Fruit fly (Drosophila melanogaster): Measurements from ENCODE around the gene PolrMT.
A peak's percentile ranks its signal among the peaks of the same experiment; 100 is the strongest.

Gene PolrMT

dm6 chr2L:1128932-1129887, 21.0 kb upstream of the PolrMT start, which contains the start of the genes Pino and TBC1D23 (continued):
- no peak for TF ChIP-seq mld (GFP tag; IDR thresholded peaks at IDR 0.05; ENCODE audit: partially characterized antibody)
- TF ChIP-seq mirr (GFP tag; optimal IDR thresholded peaks at IDR 0.05) = no peak
- TF ChIP-seq hkb (optimal IDR thresholded peaks at IDR 0.05) = no peak
- peak; percentile 59 for TF ChIP-seq hkb (GFP tag; IDR thresholded peaks at IDR 0.05)
- no peak for TF ChIP-seq da (GFP tag; optimal IDR thresholded peaks at IDR 0.05)
- peak; percentile 33 for TF ChIP-seq stwl (tag; optimal IDR thresholded peaks at IDR 0.05)
- 0 out of 3 replicates have a peak, but pooled peaks have one; percentile 11 for TF ChIP-seq CG7963 (GFP tag; IDR thresholded peaks at IDR 0.05; ENCODE audit: partially characterized antibody)
- peak; percentile 26 to 41 for TF ChIP-seq Pdp1 (GFP tag; optimal IDR thresholded peaks at IDR 0.05)
- peak; percentile 84 for TF ChIP-seq Dbx (GFP tag; IDR thresholded peaks at IDR 0.05)
- no peak for TF ChIP-seq aop (GFP tag; IDR thresholded peaks at IDR 0.05)
- peak; percentile 47 for TF ChIP-seq CG17385 (GFP tag; optimal IDR thresholded peaks at IDR 0.05)
- TF ChIP-seq lilli (GFP tag; optimal IDR thresholded peaks at IDR 0.05) = peak; percentile 78
- TF ChIP-seq CG8924 (tag; optimal IDR thresholded peaks at IDR 0.05) = peak; percentile 80
- no peak for TF ChIP-seq eve (GFP tag; optimal IDR thresholded peaks at IDR 0.05)
- TF ChIP-seq CG18476 (GFP tag; optimal IDR thresholded peaks at IDR 0.05) = no peak
- no peak for TF ChIP-seq CG8359 (GFP tag; optimal IDR thresholded peaks at IDR 0.05; ENCODE audit: borderline replicate concordance)
- no peak for TF ChIP-seq CG12236 (GFP tag; optimal IDR thresholded peaks at IDR 0.05)
- TF ChIP-seq D19A (tag; optimal IDR thresholded peaks at IDR 0.05) = peak; percentile 56
- peak; percentile 75 for TF ChIP-seq CG10543 (GFP tag; optimal IDR thresholded peaks at IDR 0.05)
- TF ChIP-seq bowl (GFP tag; IDR thresholded peaks at IDR 0.05) = no peak
- TF ChIP-seq NfI (GFP tag; optimal IDR thresholded peaks at IDR 0.05) = peak; percentile 77
- TF ChIP-seq CG3163 (GFP tag; optimal IDR thresholded peaks at IDR 0.05) = no peak
- peak; percentile 60 for TF ChIP-seq croc (GFP tag; conservative IDR thresholded peaks at IDR 0.05)
- TF ChIP-seq CG16863 (GFP tag; optimal IDR thresholded peaks at IDR 0.05) = no peak
- peak; percentile 28 for TF ChIP-seq luna (GFP tag; optimal IDR thresholded peaks at IDR 0.05)
- peak; percentile 70 for TF ChIP-seq CG17328 (GFP tag; IDR thresholded peaks at IDR 0.05)
- TF ChIP-seq disco-r (GFP tag; optimal IDR thresholded peaks at IDR 0.05) = no peak
- peak; percentile 71 for TF ChIP-seq Aef1 (GFP tag; IDR thresholded peaks at IDR 0.05)
- no peak for TF ChIP-seq sr (GFP tag; IDR thresholded peaks at IDR 0.05)
- TF ChIP-seq CG7745 (tag; optimal IDR thresholded peaks at IDR 0.05) = no peak
- TF ChIP-seq gcm (GFP tag; optimal IDR thresholded peaks at IDR 0.05) = peak; percentile 37
- TF ChIP-seq odd (GFP tag; optimal IDR thresholded peaks at IDR 0.05) = peak; percentile 24
- no peak for TF ChIP-seq CG2202 (tag; optimal IDR thresholded peaks at IDR 0.05)
- TF ChIP-seq CG18599 (GFP tag; optimal IDR thresholded peaks at IDR 0.05) = peak; percentile 67
- TF ChIP-seq bigmax (GFP tag; optimal IDR thresholded peaks at IDR 0.05) = no peak
- TF ChIP-seq CG32772 (GFP tag; IDR thresholded peaks at IDR 0.05) = peak; percentile 56
- peak; percentile 55 for TF ChIP-seq CG4820 (GFP tag; optimal IDR thresholded peaks at IDR 0.05)
- peak; percentile 88 for TF ChIP-seq CoRest (tag; optimal IDR thresholded peaks at IDR 0.05)
- no peak for TF ChIP-seq en (GFP tag; optimal IDR thresholded peaks at IDR 0.05)
- TF ChIP-seq esg (GFP tag; conservative IDR thresholded peaks at IDR 0.05) = peak; percentile 48; the same call in 1 of the 2 replicates
- peak; percentile 21 for TF ChIP-seq org-1 (GFP tag; optimal IDR thresholded peaks at IDR 0.05)
- TF ChIP-seq zfh1 (GFP tag; IDR thresholded peaks at IDR 0.05) = peak; percentile 65; the same call in 2 of the 3 replicates
- TF ChIP-seq ci (GFP tag; IDR thresholded peaks at IDR 0.05) = no peak
- no peak for TF ChIP-seq h (optimal IDR thresholded peaks at IDR 0.05)
- TF ChIP-seq wek (GFP tag; optimal IDR thresholded peaks at IDR 0.05) = no peak
- peak; percentile 37 for TF ChIP-seq lbe (GFP tag; optimal IDR thresholded peaks at IDR 0.05)
- peak; percentile 65 for TF ChIP-seq CG3847 (GFP tag; IDR thresholded peaks at IDR 0.05)
- peak; percentile 62 for TF ChIP-seq bab2 (GFP tag; optimal IDR thresholded peaks at IDR 0.05)
- no peak for TF ChIP-seq Hand (GFP tag; optimal IDR thresholded peaks at IDR 0.05)
